Worm (Caenorhabditis elegans) whole organism, L1 larva: ENCODE data around the gene top-2.

Experiments
- C34B4.2 ChIP-seq: sonication (generic microtip); optimal IDR thresholded peaks from 2 replicates; lab custom pipeline; 2017; ENCODE audit warnings: mild to moderate bottlenecking, missing genetic modification characterization, missing compliant biosample characterization
- aha-1 ChIP-seq: fragments of 150-350 bp; optimal IDR thresholded peaks from 2 replicates; lab custom pipeline; 2014; ENCODE audit warnings: missing biosample characterization, missing genetic modification characterization
- alr-1 ChIP-seq: fragments of 200-800 bp; sonication (Bioruptor generic); optimal IDR thresholded peaks from 2 replicates; lab custom pipeline; 2018; ENCODE audit warnings: borderline replicate concordance, mild to moderate bottlenecking, missing genetic modification characterization, missing compliant biosample characterization
- blmp-1 ChIP-seq: fragments of 150-350 bp; optimal IDR thresholded peaks from 2 replicates; lab custom pipeline; 2014; ENCODE audit warnings: missing biosample characterization, missing genetic modification characterization
- ceh-82 ChIP-seq, 3 experiments: fragments of 150-350 bp in 1 of 3; sonication (generic microtip) in 2 of 3; optimal IDR thresholded peaks; 2 replicates each; lab custom pipeline; 2014 to 2017; ENCODE audit warnings: missing biosample characterization in 3 of 3, missing genetic modification characterization in 3 of 3
- ceh-90 ChIP-seq: sonication (generic microtip); optimal IDR thresholded peaks from 2 replicates; lab custom pipeline; 2016; ENCODE audit warnings: missing genetic modification characterization, missing compliant biosample characterization
- ces-1 ChIP-seq: fragments of 150-350 bp; optimal IDR thresholded peaks from 2 replicates; lab custom pipeline; 2014; ENCODE audit warnings: missing biosample characterization, missing genetic modification reagents, missing genetic modification characterization
- dpl-1 ChIP-seq, 3 experiments: fragments of 150-350 bp in 2 of 3; sonication (generic microtip) in 1 of 3; optimal IDR thresholded peaks; 2 replicates each; lab custom pipeline; 2014 to 2017; ENCODE audit warnings: missing biosample characterization in 3 of 3, missing genetic modification characterization in 3 of 3, missing genetic modification reagents in 3 of 3
- efl-1 ChIP-seq, 4 experiments: fragments of 150-350 bp; optimal IDR thresholded peaks in 3 of 4; peaks in 1 of 4; 1 replicate in 1 of 4; 2 replicates in 3 of 4; lab custom pipeline; 2014; ENCODE audit warnings: missing biosample characterization in 2 of 4, missing genetic modification characterization in 2 of 4, missing genetic modification reagents in 2 of 4
- efl-3 ChIP-seq: fragments of 200-800 bp; sonication (Bioruptor generic); optimal IDR thresholded peaks from 2 replicates; lab custom pipeline; 2018; ENCODE audit warnings: mild to moderate bottlenecking, missing genetic modification characterization, missing compliant biosample characterization
- egl-27 ChIP-seq, 2 experiments: fragments of 150-350 bp in 1 of 2; sonication (generic microtip); optimal IDR thresholded peaks; 3 replicates each; lab custom pipeline; 2017 to 2018; ENCODE audit warnings: missing biosample characterization in 2 of 2, missing genetic modification characterization in 2 of 2, missing genetic modification reagents in 2 of 2
- elt-3 ChIP-seq, 6 experiments: fragments of 150-350 bp in 1 of 6; sonication (generic microtip); optimal IDR thresholded peaks; 2 replicates each; lab custom pipeline; 2017 to 2018; ENCODE audit warnings: missing biosample characterization in 6 of 6, missing genetic modification characterization in 6 of 6, inconsistent platforms in 1 of 6
- ets-5 ChIP-seq: fragments of 200-800 bp; sonication (Bioruptor generic); IDR thresholded peaks from 2 replicates; pipeline ENCODE4 v1.3.6; 2022; ENCODE audit warnings: missing genetic modification characterization, missing compliant biosample characterization
- fkh-10 ChIP-seq: sonication (generic microtip); optimal IDR thresholded peaks from 2 replicates; lab custom pipeline; 2017; ENCODE audit warnings: missing biosample characterization, missing genetic modification reagents, missing genetic modification characterization
- grh-1 ChIP-seq: fragments of 200-800 bp; sonication (Bioruptor generic); IDR thresholded peaks from 2 replicates; pipeline ENCODE4 v1.3.6; 2022; ENCODE audit warnings: missing genetic modification reagents, missing genetic modification characterization, missing compliant biosample characterization
- hlh-17 ChIP-seq: fragments of 200-800 bp; sonication (Bioruptor generic); optimal IDR thresholded peaks from 2 replicates; lab custom pipeline; 2018; ENCODE audit warnings: missing genetic modification characterization, mild to moderate bottlenecking, missing compliant biosample characterization, moderate library complexity, borderline replicate concordance
- hpl-2 ChIP-seq: fragments of 150-350 bp; optimal IDR thresholded peaks from 2 replicates; lab custom pipeline; 2014; ENCODE audit warnings: missing biosample characterization, missing genetic modification reagents, missing genetic modification characterization
- irx-1 ChIP-seq: sonication (generic microtip); optimal IDR thresholded peaks from 2 replicates; lab custom pipeline; 2016; ENCODE audit warnings: missing genetic modification characterization, missing compliant biosample characterization
- jun-1 ChIP-seq: fragments of 150-350 bp; optimal IDR thresholded peaks from 2 replicates; lab custom pipeline; 2014; ENCODE audit warnings: missing biosample characterization, missing genetic modification reagents, missing genetic modification characterization
- lin-13 ChIP-seq: fragments of 150-350 bp; optimal IDR thresholded peaks from 2 replicates; lab custom pipeline; 2014; ENCODE audit warnings: missing biosample characterization, missing genetic modification reagents, missing genetic modification characterization
- lin-15B ChIP-seq: fragments of 150-350 bp; sonication (generic microtip); optimal IDR thresholded peaks from 3 replicates; lab custom pipeline; 2014; ENCODE audit warnings: missing biosample characterization, missing genetic modification characterization
- lin-35 ChIP-seq, 2 experiments: fragments of 150-350 bp; optimal IDR thresholded peaks; 2 replicates each; lab custom pipeline; 2014; ENCODE audit warnings: missing biosample characterization in 2 of 2, missing genetic modification characterization in 2 of 2, missing genetic modification reagents in 2 of 2
- lir-3 ChIP-seq: sonication (generic microtip); optimal IDR thresholded peaks from 2 replicates; lab custom pipeline; 2016; ENCODE audit warnings: mild to moderate bottlenecking, missing genetic modification characterization, moderate library complexity, missing compliant biosample characterization; ENCODE audit not compliant: poor library complexity
- lsy-2 ChIP-seq, 2 experiments: fragments of 150-350 bp; optimal IDR thresholded peaks; 2 replicates each; lab custom pipeline; 2014; ENCODE audit warnings: missing biosample characterization in 2 of 2, missing genetic modification characterization in 2 of 2
- mab-9 ChIP-seq: fragments of 200-800 bp; sonication (Bioruptor generic); IDR thresholded peaks from 2 replicates; pipeline ENCODE4 v1.3.6; 2022; ENCODE audit warnings: missing genetic modification reagents, missing genetic modification characterization, missing compliant biosample characterization
- mdl-1 ChIP-seq, 2 experiments: fragments of 150-350 bp; optimal IDR thresholded peaks; 2 replicates each; lab custom pipeline; 2014 to 2017; ENCODE audit warnings: missing biosample characterization in 2 of 2, missing genetic modification characterization in 2 of 2, inconsistent platforms in 1 of 2
- mep-1 ChIP-seq: fragments of 150-350 bp; optimal IDR thresholded peaks from 2 replicates; lab custom pipeline; 2014; ENCODE audit warnings: missing biosample characterization, missing genetic modification characterization
- nhr-19 ChIP-seq: fragments of 200-800 bp; sonication (Bioruptor generic); conservative IDR thresholded peaks from 2 replicates; pipeline ENCODE4 v1.3.6; 2022; ENCODE audit warnings: missing genetic modification characterization, missing compliant biosample characterization
- nhr-20 ChIP-seq: sonication (generic microtip); optimal IDR thresholded peaks from 2 replicates; lab custom pipeline; 2016; ENCODE audit warnings: mild to moderate bottlenecking, missing genetic modification characterization, missing compliant biosample characterization
- nhr-237 ChIP-seq: fragments of 150-350 bp; optimal IDR thresholded peaks from 2 replicates; lab custom pipeline; 2014; ENCODE audit warnings: missing biosample characterization, missing genetic modification characterization
- nhr-71 ChIP-seq: sonication (generic microtip); optimal IDR thresholded peaks from 2 replicates; lab custom pipeline; 2016; ENCODE audit warnings: mild to moderate bottlenecking, missing genetic modification characterization, moderate library complexity, missing compliant biosample characterization
- nhr-76 ChIP-seq: sonication (generic microtip); optimal IDR thresholded peaks from 2 replicates; lab custom pipeline; 2017; ENCODE audit warnings: missing biosample characterization, missing genetic modification characterization
- nhr-85 ChIP-seq: sonication (generic microtip); peaks from one replicate; lab custom pipeline; 2016; ENCODE audit warnings: missing genetic modification characterization, inconsistent platforms, missing compliant biosample characterization
- nhr-90 ChIP-seq: sonication (generic microtip); optimal IDR thresholded peaks from 2 replicates; lab custom pipeline; 2016; ENCODE audit warnings: mild to moderate bottlenecking, missing genetic modification characterization, missing compliant biosample characterization; ENCODE audit not compliant: poor library complexity
- pax-3 ChIP-seq: fragments of 200-800 bp; sonication (Bioruptor generic); optimal IDR thresholded peaks from 2 replicates; lab custom pipeline; 2018; ENCODE audit warnings: mild to moderate bottlenecking, missing genetic modification characterization, moderate library complexity, missing compliant biosample characterization
- pqm-1 ChIP-seq: sonication (generic microtip); optimal IDR thresholded peaks from 3 replicates; lab custom pipeline; 2017; ENCODE audit warnings: missing biosample characterization, missing genetic modification characterization
- rnt-1 ChIP-seq: sonication (generic microtip); optimal IDR thresholded peaks from 2 replicates; lab custom pipeline; 2016; ENCODE audit warnings: mild to moderate bottlenecking, missing genetic modification characterization, moderate library complexity, missing compliant biosample characterization
- skn-1 ChIP-seq: fragments of 150-350 bp; optimal IDR thresholded peaks from 2 replicates; lab custom pipeline; 2014; ENCODE audit warnings: missing biosample characterization, missing genetic modification characterization
- snpc-4 ChIP-seq: fragments of 150-350 bp; optimal IDR thresholded peaks from 2 replicates; lab custom pipeline; 2014; ENCODE audit warnings: missing biosample characterization, missing genetic modification characterization
- snu-23 ChIP-seq: sonication (generic microtip); optimal IDR thresholded peaks from 2 replicates; lab custom pipeline; 2016; ENCODE audit warnings: missing genetic modification characterization, missing compliant biosample characterization
- unc-62 ChIP-seq: fragments of 150-350 bp; optimal IDR thresholded peaks from 2 replicates; lab custom pipeline; 2014; ENCODE audit warnings: missing biosample characterization, missing genetic modification reagents, missing genetic modification characterization
- unc-86 ChIP-seq: sonication (generic microtip); optimal IDR thresholded peaks from 2 replicates; lab custom pipeline; 2016; ENCODE audit warnings: missing genetic modification characterization, missing compliant biosample characterization
- xbp-1 ChIP-seq: sonication (generic microtip); optimal IDR thresholded peaks from 2 replicates; lab custom pipeline; 2016; ENCODE audit warnings: missing genetic modification characterization, missing compliant biosample characterization
- zag-1 ChIP-seq: fragments of 150-350 bp; optimal IDR thresholded peaks from 2 replicates; lab custom pipeline; 2014; ENCODE audit warnings: missing biosample characterization, missing genetic modification characterization
- zip-4 ChIP-seq: fragments of 200-800 bp; sonication (Bioruptor generic); optimal IDR thresholded peaks from 2 replicates; lab custom pipeline; 2018; ENCODE audit warnings: mild to moderate bottlenecking, missing genetic modification characterization, moderate library complexity, missing compliant biosample characterization
- ztf-11 ChIP-seq, 2 experiments: sonication (generic microtip); optimal IDR thresholded peaks; 2 replicates each; lab custom pipeline; 2016 to 2017; ENCODE audit warnings: missing genetic modification characterization in 2 of 2, missing biosample characterization in 1 of 2, missing compliant biosample characterization in 1 of 2
- ztf-4 ChIP-seq: fragments of 150-350 bp; optimal IDR thresholded peaks from 2 replicates; lab custom pipeline; 2014; ENCODE audit warnings: missing biosample characterization, missing genetic modification characterization

top-2 gene

ce11 chrII:11874674-11875198, at the start of gene top-2, which contains the start of gene npp-3 (continued):
- TF ChIP-seq ztf-11 (tag; optimal IDR thresholded peaks at IDR 0.05; lab: Kevin White, UChicago) (peak in 1 of 2 experiments; percentile 63), egl-27 (tag; optimal IDR thresholded peaks at IDR 0.05; lab: Kevin White, UChicago) (peak; percentile 3 to 22), ztf-4 (peak; percentile 74), ceh-82 (tag; optimal IDR thresholded peaks at IDR 0.05; lab: Kevin White, UChicago) (peak; percentile 85 to 97 (median 89)), lin-13 (GFP tag; lab: Kevin White, UChicago) (peak; percentile 95), hpl-2 (peak; percentile 27), blmp-1 (tag; lab: Kevin White, UChicago) (no peak), lin-15B (peak; percentile 94), fkh-10 (GFP tag; lab: Kevin White, UChicago) (peak; percentile 92), zag-1 (tag; lab: Kevin White, UChicago) (no peak), hlh-17 (no peak), zip-4 (GFP tag; lab: Kevin White, UChicago) (peak; percentile 76), dpl-1 (GFP tag; optimal IDR thresholded peaks at IDR 0.05; lab: Kevin White, UChicago) (peak; percentile 99), lir-3 (tag; lab: Kevin White, UChicago) (peak; percentile 85), unc-86 (tag; lab: Kevin White, UChicago) (peak; percentile 95), nhr-237 (tag; lab: Kevin White, UChicago) (peak; percentile 73), efl-3 (no peak), aha-1 (tag; lab: Kevin White, UChicago) (peak; percentile 71), efl-1 (optimal IDR thresholded peaks at IDR 0.05; lab: Kevin White, UChicago) (peak; percentile 98 to 99), efl-1 (GFP tag; optimal IDR thresholded peaks at IDR 0.05 in 1 of 2; lab: Kevin White, UChicago) (peak; percentile 99 to 100), ets-5 (GFP tag; lab: Robert Waterston, UW) (no peak), unc-62 (GFP tag; lab: Kevin White, UChicago) (no peak), skn-1 (tag; lab: Kevin White, UChicago) (peak; percentile 94), xbp-1 (tag; lab: Kevin White, UChicago) (peak; percentile 93), alr-1 (no peak), ceh-90 (tag; lab: Kevin White, UChicago) (no peak)

ce11 chrII:11829920-11830319, 45.0 kb upstream of the top-2 start, which contains the start of gene pes-5:
Gene pes-5 (minus strand): TSS chrII:11830020.
- TF ChIP-seq mab-9 (GFP tag; lab: Robert Waterston, UW): no peak
- no peak for TF ChIP-seq C34B4.2 (tag; lab: Kevin White, UChicago)
- no peak for TF ChIP-seq nhr-20 (tag; lab: Kevin White, UChicago)
- no peak for TF ChIP-seq hlh-17
- TF ChIP-seq nhr-90 (tag; lab: Kevin White, UChicago): no peak
- TF ChIP-seq xbp-1 (tag; lab: Kevin White, UChicago): no peak
- TF ChIP-seq efl-1 (optimal IDR thresholded peaks at IDR 0.05; lab: Kevin White, UChicago): no peak
- no peak for TF ChIP-seq efl-1 (GFP tag; optimal IDR thresholded peaks at IDR 0.05 in 1 of 2; lab: Kevin White, UChicago)
- no peak for TF ChIP-seq zip-4 (GFP tag; lab: Kevin White, UChicago)
- TF ChIP-seq grh-1 (GFP tag; lab: Robert Waterston, UW): no peak
- no peak for TF ChIP-seq pax-3 (tag; lab: Kevin White, UChicago)
- TF ChIP-seq jun-1: no peak
- TF ChIP-seq nhr-76: no peak
- no peak for TF ChIP-seq ces-1 (GFP tag; lab: Kevin White, UChicago)
- no peak for TF ChIP-seq snpc-4

ce11 chrII:11830601-11831000, 44.3 kb upstream of the top-2 start:
- TF ChIP-seq blmp-1 (tag; lab: Kevin White, UChicago) (peak; percentile 64), nhr-85 (tag; lab: Kevin White, UChicago) (peak; percentile 45), nhr-90 (tag; lab: Kevin White, UChicago) (peak; percentile 5), snu-23 (GFP tag; lab: Kevin White, UChicago) (peak; percentile 59), mep-1 (tag; lab: Kevin White, UChicago) (peak; percentile 34), pqm-1 (no peak), nhr-20 (tag; lab: Kevin White, UChicago) (no peak), efl-1 (optimal IDR thresholded peaks at IDR 0.05; lab: Kevin White, UChicago) (peak; percentile 38 to 53), efl-1 (GFP tag; optimal IDR thresholded peaks at IDR 0.05 in 1 of 2; lab: Kevin White, UChicago) (peak; percentile 49 to 91), rnt-1 (tag; lab: Kevin White, UChicago) (peak; percentile 33), mdl-1 (tag; optimal IDR thresholded peaks at IDR 0.05; lab: Kevin White, UChicago) (peak in 1 of 2 experiments; percentile 65), jun-1 (no peak), irx-1 (tag; lab: Kevin White, UChicago) (no peak), lsy-2 (tag; optimal IDR thresholded peaks at IDR 0.05; lab: Kevin White, UChicago) (peak in 1 of 2 experiments; percentile 62), dpl-1 (GFP tag; optimal IDR thresholded peaks at IDR 0.05; lab: Kevin White, UChicago) (peak in 2 of 3 experiments; percentile 42 to 67), nhr-19 (no peak), elt-3 (tag; optimal IDR thresholded peaks at IDR 0.05; lab: Kevin White, UChicago) (peak in 1 of 6 experiments; percentile 12), lin-35 (GFP tag; optimal IDR thresholded peaks at IDR 0.05; lab: Kevin White, UChicago) (peak; percentile 27 to 84), lin-15B (peak; percentile 4), nhr-71 (tag; lab: Kevin White, UChicago) (peak; percentile 35)
